Worm (Caenorhabditis elegans): ENCODE measurements around the gene C35D10.10.

The C35D10.10 gene

DNA sequence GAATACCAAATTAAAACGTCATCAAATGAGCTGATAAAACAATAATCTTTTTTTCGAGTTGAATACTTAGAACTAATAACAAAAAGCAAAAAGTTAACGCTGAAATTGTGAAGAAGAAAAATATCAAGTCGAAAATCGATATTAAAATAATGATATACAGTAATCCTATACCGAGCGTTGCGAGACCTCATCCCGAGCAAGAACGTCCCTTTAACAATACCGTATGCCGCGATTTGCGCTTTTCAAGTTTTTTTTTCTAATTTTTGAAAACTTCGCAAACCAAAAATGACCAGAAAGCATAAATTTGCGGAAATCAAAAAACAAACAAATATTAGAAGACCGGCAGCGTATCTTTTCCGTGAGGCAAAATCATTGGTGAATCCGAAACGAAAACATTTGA, 29.4 kb upstream of the C35D10.10 start, which contains the start of gene F26F4.5:
F26F4.5 (minus strand) TSS at position 256 of the 400 bp plus-strand sequence.
- no peak for TF ChIP-seq flt-1 (GFP tag; IDR thresholded peaks at IDR 0.05)
- no peak for TF ChIP-seq ets-7 (tag; optimal IDR thresholded peaks at IDR 0.05)
- no peak for TF ChIP-seq hmbx-1 (tag; optimal IDR thresholded peaks at IDR 0.05)
- no peak for TF ChIP-seq pes-1 (GFP tag; IDR thresholded peaks at IDR 0.05)
- TF ChIP-seq ceh-36 (tag; optimal IDR thresholded peaks at IDR 0.05) = no peak
- TF ChIP-seq tbx-11 (GFP tag; IDR thresholded peaks at IDR 0.05) = no peak
- no peak for TF ChIP-seq tra-4 (tag; optimal IDR thresholded peaks at IDR 0.05)
- no peak for TF ChIP-seq B0310.2 (tag; optimal IDR thresholded peaks at IDR 0.05)
- TF ChIP-seq hnd-1 (tag; optimal IDR thresholded peaks at IDR 0.05) = no peak
- no peak for TF ChIP-seq hmg-4 (GFP tag; optimal IDR thresholded peaks at IDR 0.05)
- no peak for TF ChIP-seq ceh-13 (GFP tag; optimal IDR thresholded peaks at IDR 0.05)
- no peak for TF ChIP-seq aly-1 (tag; optimal IDR thresholded peaks at IDR 0.05)
- no peak for TF ChIP-seq F13C5.2 (tag; optimal IDR thresholded peaks at IDR 0.05)
- no peak for TF ChIP-seq scrt-1 (GFP tag; IDR thresholded peaks at IDR 0.05)

DNA sequence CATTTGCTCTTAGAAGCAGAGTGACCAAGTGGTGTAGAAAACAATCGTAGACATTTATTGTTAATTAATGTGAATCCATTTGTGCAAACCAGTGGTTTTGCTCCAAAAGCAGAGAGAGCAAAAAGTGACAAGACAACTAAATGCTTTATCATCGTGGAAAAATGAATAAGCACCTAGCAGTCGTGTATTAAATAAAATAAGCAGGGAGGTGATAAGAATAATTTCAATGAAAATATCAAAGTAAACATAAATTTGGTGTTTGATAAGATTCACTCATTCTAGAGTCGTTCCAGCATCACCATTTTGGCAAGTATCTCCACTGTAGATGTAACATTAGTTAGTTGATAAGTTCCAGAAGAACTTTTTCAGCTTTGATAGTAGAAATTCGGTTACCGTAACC, 25.7 kb upstream of the C35D10.10 start, which contains the start of gene clec-6:
clec-6 (minus strand) TSS at position 154 of the 400 bp plus-strand sequence.
- no peak for TF ChIP-seq scrt-1 (GFP tag; IDR thresholded peaks at IDR 0.05)
- TF ChIP-seq tbx-11 (GFP tag; IDR thresholded peaks at IDR 0.05) = no peak
- TF ChIP-seq hnd-1 (tag; optimal IDR thresholded peaks at IDR 0.05) = no peak
- no peak for TF ChIP-seq ceh-36 (tag; optimal IDR thresholded peaks at IDR 0.05)
- TF ChIP-seq tra-4 (tag; optimal IDR thresholded peaks at IDR 0.05) = no peak
- TF ChIP-seq F13C5.2 (tag; optimal IDR thresholded peaks at IDR 0.05) = no peak
- TF ChIP-seq tbx-37 (GFP tag; conservative IDR thresholded peaks at IDR 0.05) = no peak
- TF ChIP-seq sea-1 (GFP tag; conservative IDR thresholded peaks at IDR 0.05) = no peak
- no peak for TF ChIP-seq pes-1 (GFP tag; IDR thresholded peaks at IDR 0.05)
- TF ChIP-seq hmbx-1 (tag; optimal IDR thresholded peaks at IDR 0.05) = no peak
- TF ChIP-seq aly-1 (tag; optimal IDR thresholded peaks at IDR 0.05) = no peak
- no peak for TF ChIP-seq B0310.2 (tag; optimal IDR thresholded peaks at IDR 0.05)
- TF ChIP-seq flt-1 (GFP tag; IDR thresholded peaks at IDR 0.05) = no peak
- TF ChIP-seq hmg-4 (GFP tag; optimal IDR thresholded peaks at IDR 0.05) = no peak
- no peak for TF ChIP-seq ceh-13 (GFP tag; optimal IDR thresholded peaks at IDR 0.05)
- no peak for TF ChIP-seq ets-7 (tag; optimal IDR thresholded peaks at IDR 0.05)
- TF ChIP-seq ama-1 (optimal IDR thresholded peaks at IDR 0.05) = no peak

DNA sequence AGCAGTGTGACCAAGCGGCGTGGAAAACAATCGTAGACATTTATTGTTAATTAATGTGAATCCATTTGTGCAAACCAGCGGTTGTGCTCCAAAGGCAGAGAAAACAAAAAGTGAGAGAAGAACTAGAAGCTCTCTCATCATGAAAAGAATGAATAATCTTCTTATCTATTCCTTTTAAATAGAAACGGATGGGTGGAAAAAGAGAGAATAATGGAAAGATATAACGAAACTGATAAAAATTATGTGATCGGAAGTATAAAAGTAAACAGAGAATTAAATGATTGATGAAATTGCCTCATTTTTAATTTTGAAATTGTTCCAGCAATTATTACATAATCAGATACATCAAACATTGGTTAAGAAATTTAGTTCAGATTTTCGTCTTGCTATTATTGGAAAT, 21.8 kb upstream of the C35D10.10 start, which contains the start of gene clec-5:
clec-5 (minus strand) TSS at position 178 of the 400 bp plus-strand sequence.
- no peak for TF ChIP-seq pes-1 (GFP tag; IDR thresholded peaks at IDR 0.05)
- no peak for TF ChIP-seq ceh-36 (tag; optimal IDR thresholded peaks at IDR 0.05)
- no peak for TF ChIP-seq tbx-37 (GFP tag; conservative IDR thresholded peaks at IDR 0.05)
- no peak for TF ChIP-seq scrt-1 (GFP tag; IDR thresholded peaks at IDR 0.05)
- TF ChIP-seq B0310.2 (tag; optimal IDR thresholded peaks at IDR 0.05) = no peak
- no peak for TF ChIP-seq flt-1 (GFP tag; IDR thresholded peaks at IDR 0.05)
- TF ChIP-seq tra-4 (tag; optimal IDR thresholded peaks at IDR 0.05) = no peak
- no peak for TF ChIP-seq F13C5.2 (tag; optimal IDR thresholded peaks at IDR 0.05)
- no peak for TF ChIP-seq hnd-1 (tag; optimal IDR thresholded peaks at IDR 0.05)
- TF ChIP-seq aly-1 (tag; optimal IDR thresholded peaks at IDR 0.05) = no peak
- no peak for TF ChIP-seq tbx-11 (GFP tag; IDR thresholded peaks at IDR 0.05)
- TF ChIP-seq ceh-13 (GFP tag; optimal IDR thresholded peaks at IDR 0.05) = no peak
- TF ChIP-seq sea-1 (GFP tag; conservative IDR thresholded peaks at IDR 0.05) = no peak

DNA sequence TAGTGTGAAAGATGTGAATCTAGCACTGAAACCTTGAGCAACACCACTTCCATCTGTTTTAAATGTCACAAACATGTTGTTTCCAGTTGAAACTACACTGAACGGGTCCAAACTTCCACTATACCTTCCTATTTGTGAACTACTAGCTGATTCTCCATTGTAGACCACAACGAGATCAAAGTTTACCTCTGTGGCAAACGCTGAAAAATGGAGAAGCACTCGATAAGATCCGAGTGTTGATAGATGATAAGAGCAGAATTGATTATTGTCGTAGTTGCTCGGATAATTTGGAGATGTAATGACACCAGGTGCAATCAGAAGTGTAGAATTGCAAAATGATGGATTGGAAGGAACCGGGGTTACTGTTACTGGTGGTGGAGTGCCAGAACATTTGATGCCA, 20.4 kb upstream of the C35D10.10 start:
- no peak for TF ChIP-seq sea-1 (GFP tag; conservative IDR thresholded peaks at IDR 0.05)
- TF ChIP-seq tbx-37 (GFP tag; conservative IDR thresholded peaks at IDR 0.05) = no peak
- TF ChIP-seq aly-1 (tag; optimal IDR thresholded peaks at IDR 0.05) = no peak
- TF ChIP-seq scrt-1 (GFP tag; IDR thresholded peaks at IDR 0.05) = no peak
- TF ChIP-seq hnd-1 (tag; optimal IDR thresholded peaks at IDR 0.05) = no peak
- TF ChIP-seq B0310.2 (tag; optimal IDR thresholded peaks at IDR 0.05) = no peak
- no peak for TF ChIP-seq ceh-13 (GFP tag; optimal IDR thresholded peaks at IDR 0.05)
- no peak for TF ChIP-seq ceh-36 (tag; optimal IDR thresholded peaks at IDR 0.05)
- TF ChIP-seq hmg-4 (GFP tag; optimal IDR thresholded peaks at IDR 0.05) = no peak
- TF ChIP-seq tbx-11 (GFP tag; IDR thresholded peaks at IDR 0.05) = no peak
- TF ChIP-seq F13C5.2 (tag; optimal IDR thresholded peaks at IDR 0.05) = no peak
- TF ChIP-seq pes-1 (GFP tag; IDR thresholded peaks at IDR 0.05) = no peak
- no peak for TF ChIP-seq tra-4 (tag; optimal IDR thresholded peaks at IDR 0.05)
- TF ChIP-seq ama-1 (optimal IDR thresholded peaks at IDR 0.05) = no peak
- no peak for TF ChIP-seq ets-7 (tag; optimal IDR thresholded peaks at IDR 0.05)
- no peak for TF ChIP-seq flt-1 (GFP tag; IDR thresholded peaks at IDR 0.05)
- no peak for TF ChIP-seq hmbx-1 (tag; optimal IDR thresholded peaks at IDR 0.05)

DNA sequence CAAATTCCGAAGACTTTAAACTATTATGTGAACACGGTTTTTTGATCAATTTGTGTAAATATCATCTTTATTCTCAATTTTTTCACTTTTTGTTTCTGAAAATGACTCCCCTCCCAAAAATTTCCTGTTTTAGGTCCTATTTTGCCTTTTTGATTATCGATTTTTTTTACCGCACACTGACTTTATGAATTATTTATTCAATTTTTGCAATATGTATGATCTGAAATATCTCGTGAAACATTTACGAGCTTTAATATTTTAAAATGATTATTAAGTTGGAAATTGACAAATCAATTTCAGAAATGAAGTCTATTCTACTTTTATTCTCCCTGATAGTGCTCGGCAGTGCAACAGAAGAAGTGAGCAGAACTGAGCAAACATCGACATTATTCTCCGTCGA, 17.9 kb upstream of the C35D10.10 start, which contains the start of gene C35D10.1:
C35D10.1 (plus strand) TSS at position 301 of the 400 bp plus-strand sequence.
- TF ChIP-seq F13C5.2 (tag; optimal IDR thresholded peaks at IDR 0.05) (no peak), ceh-13 (GFP tag; optimal IDR thresholded peaks at IDR 0.05) (no peak), sea-1 (GFP tag; conservative IDR thresholded peaks at IDR 0.05) (no peak), scrt-1 (GFP tag; IDR thresholded peaks at IDR 0.05) (no peak), ets-7 (tag; optimal IDR thresholded peaks at IDR 0.05) (no peak), hnd-1 (tag; optimal IDR thresholded peaks at IDR 0.05) (no peak)

DNA sequence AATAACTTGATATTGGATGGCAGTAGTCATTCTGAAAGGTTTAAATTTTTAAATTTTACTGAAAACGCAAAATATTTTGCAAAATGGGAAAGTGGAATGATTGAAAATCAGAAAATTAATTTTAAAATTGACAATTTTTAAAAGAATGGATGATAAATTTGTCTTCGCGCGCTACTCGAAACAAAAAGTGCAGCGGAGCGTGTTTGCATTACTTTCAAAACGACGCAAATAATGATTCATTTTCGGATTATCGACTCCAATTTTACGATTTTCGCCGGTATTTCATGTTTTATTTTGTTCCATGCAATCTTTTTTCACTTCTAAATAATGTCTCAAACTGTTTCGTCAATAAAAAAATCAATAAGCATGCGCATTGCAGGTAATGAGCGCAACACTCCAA, 16.7 kb upstream of the C35D10.10 start, which contains the start of the genes tost-1 and arx-6:
tost-1 (minus strand) TSS at position 31 of the 400 bp plus-strand sequence.
arx-6 (plus strand) TSS at position 378 of the 400 bp plus-strand sequence.
- TF ChIP-seq tra-4 (tag; optimal IDR thresholded peaks at IDR 0.05) = no peak
- TF ChIP-seq hnd-1 (tag; optimal IDR thresholded peaks at IDR 0.05) = no peak
- TF ChIP-seq pes-1 (GFP tag; IDR thresholded peaks at IDR 0.05) = no peak
- peak; percentile 35 for TF ChIP-seq hmg-4 (GFP tag; optimal IDR thresholded peaks at IDR 0.05)
- TF ChIP-seq sea-1 (GFP tag; conservative IDR thresholded peaks at IDR 0.05) = no peak
- no peak for TF ChIP-seq scrt-1 (GFP tag; IDR thresholded peaks at IDR 0.05)
- TF ChIP-seq flt-1 (GFP tag; IDR thresholded peaks at IDR 0.05) = no peak

DNA sequence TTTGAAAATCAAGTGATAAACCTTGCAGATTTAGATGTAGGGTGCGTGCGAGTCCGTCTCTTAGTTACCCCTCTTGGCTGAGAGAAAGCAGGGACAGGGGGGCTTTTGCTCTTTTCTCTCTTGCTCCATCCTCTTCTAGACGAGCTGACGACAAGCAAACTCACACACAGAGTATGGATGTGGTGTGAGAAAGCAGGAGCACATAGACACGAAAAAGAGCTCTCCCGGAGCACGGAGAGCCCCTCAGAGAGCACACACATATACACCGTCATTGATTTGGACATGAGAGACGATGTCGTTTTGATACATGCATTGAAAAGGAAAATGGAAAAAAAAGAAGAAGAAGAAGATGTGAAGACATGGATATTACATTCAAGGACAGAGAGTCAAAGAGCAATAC, 14.1 kb upstream of the C35D10.10 start:
- TF ChIP-seq ets-7 (tag; optimal IDR thresholded peaks at IDR 0.05) = no peak
- no peak for TF ChIP-seq ama-1 (optimal IDR thresholded peaks at IDR 0.05)

Measured in whole organism, early embryonic.